Worm (Caenorhabditis elegans): ENCODE results near the gene gpd-2.

The gpd-2 gene

DNA sequence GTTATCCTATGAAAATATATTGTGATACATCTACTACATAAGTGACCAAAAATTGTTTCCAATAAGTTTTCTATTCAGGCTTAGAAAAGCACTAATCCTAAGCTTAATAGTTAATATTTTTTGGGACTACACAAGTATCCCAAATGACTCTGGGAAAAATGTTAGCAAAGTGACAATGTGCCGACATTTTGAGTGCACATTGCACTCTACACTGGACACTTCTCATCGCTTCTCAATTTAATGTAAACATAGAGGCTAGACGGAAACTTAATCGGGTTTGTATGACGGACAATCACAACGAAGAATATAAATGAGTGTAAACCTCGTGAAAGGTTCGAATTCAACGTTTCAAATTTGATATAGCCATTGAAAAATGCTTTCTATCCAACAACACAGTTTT is 2.8 kb downstream of the gpd-2 start:
- TF ChIP-seq pes-1 (GFP tag; IDR thresholded peaks at IDR 0.05) (no peak), scrt-1 (GFP tag; IDR thresholded peaks at IDR 0.05) (no peak), ceh-36 (tag; optimal IDR thresholded peaks at IDR 0.05) (no peak), tra-4 (tag; optimal IDR thresholded peaks at IDR 0.05) (no peak), ama-1 (optimal IDR thresholded peaks at IDR 0.05) (no peak), ceh-13 (GFP tag; optimal IDR thresholded peaks at IDR 0.05) (no peak), F13C5.2 (tag; optimal IDR thresholded peaks at IDR 0.05) (no peak), flt-1 (GFP tag; IDR thresholded peaks at IDR 0.05) (no peak), tbx-37 (GFP tag; conservative IDR thresholded peaks at IDR 0.05) (no peak), sea-1 (GFP tag; conservative IDR thresholded peaks at IDR 0.05) (no peak), aly-1 (tag; optimal IDR thresholded peaks at IDR 0.05) (no peak), hnd-1 (tag; optimal IDR thresholded peaks at IDR 0.05) (no peak), ets-7 (tag; optimal IDR thresholded peaks at IDR 0.05) (no peak), hmbx-1 (tag; optimal IDR thresholded peaks at IDR 0.05) (no peak), tbx-11 (GFP tag; IDR thresholded peaks at IDR 0.05) (no peak), B0310.2 (tag; optimal IDR thresholded peaks at IDR 0.05) (no peak), hmg-4 (GFP tag; optimal IDR thresholded peaks at IDR 0.05) (no peak)

ce11 chrX:3111066-3111465 is 3.4 kb downstream of the gpd-2 start:
- TF ChIP-seq ama-1 (optimal IDR thresholded peaks at IDR 0.05), result no peak
- TF ChIP-seq ceh-36 (tag; optimal IDR thresholded peaks at IDR 0.05), result no peak
- TF ChIP-seq tra-4 (tag; optimal IDR thresholded peaks at IDR 0.05), result no peak
- TF ChIP-seq ceh-13 (GFP tag; optimal IDR thresholded peaks at IDR 0.05), result no peak
- TF ChIP-seq tbx-11 (GFP tag; IDR thresholded peaks at IDR 0.05), result no peak
- no peak for TF ChIP-seq hnd-1 (tag; optimal IDR thresholded peaks at IDR 0.05)
- no peak for TF ChIP-seq F13C5.2 (tag; optimal IDR thresholded peaks at IDR 0.05)
- no peak for TF ChIP-seq hmg-4 (GFP tag; optimal IDR thresholded peaks at IDR 0.05)
- TF ChIP-seq B0310.2 (tag; optimal IDR thresholded peaks at IDR 0.05), result no peak
- no peak for TF ChIP-seq aly-1 (tag; optimal IDR thresholded peaks at IDR 0.05)
- TF ChIP-seq flt-1 (GFP tag; IDR thresholded peaks at IDR 0.05), result no peak
- no peak for TF ChIP-seq scrt-1 (GFP tag; IDR thresholded peaks at IDR 0.05)
- TF ChIP-seq pes-1 (GFP tag; IDR thresholded peaks at IDR 0.05), result no peak
- TF ChIP-seq tbx-37 (GFP tag; conservative IDR thresholded peaks at IDR 0.05), result no peak

DNA sequence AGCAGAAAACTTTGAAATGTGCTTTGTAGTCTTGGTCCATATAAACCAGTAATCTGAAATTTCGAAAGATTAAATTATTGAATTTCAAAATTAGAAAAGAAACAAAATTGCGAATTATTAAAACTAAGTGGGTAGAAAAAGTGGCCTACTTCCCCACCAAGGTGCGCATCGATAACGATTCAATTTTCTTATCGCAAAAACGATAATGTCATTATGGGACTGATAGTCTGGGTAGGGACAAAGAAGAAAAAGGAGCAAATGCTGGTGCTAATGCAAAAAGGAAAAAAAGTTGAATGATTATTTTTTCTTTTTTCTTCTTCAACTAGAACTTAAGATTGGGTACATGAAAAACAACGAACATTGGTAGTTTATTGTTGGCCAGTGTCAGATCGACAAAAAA is 3.9 kb downstream of the gpd-2 start, which contains the start of gene gpcp-1:
Gene gpcp-1 (minus strand): TSS at position 53 of the 400 bp plus-strand sequence.
- no peak for TF ChIP-seq scrt-1 (GFP tag; IDR thresholded peaks at IDR 0.05)
- no peak for TF ChIP-seq sea-1 (GFP tag; conservative IDR thresholded peaks at IDR 0.05)
- no peak for TF ChIP-seq B0310.2 (tag; optimal IDR thresholded peaks at IDR 0.05)
- TF ChIP-seq tra-4 (tag; optimal IDR thresholded peaks at IDR 0.05), result no peak
- no peak for TF ChIP-seq flt-1 (GFP tag; IDR thresholded peaks at IDR 0.05)
- TF ChIP-seq hmg-4 (GFP tag; optimal IDR thresholded peaks at IDR 0.05), result no peak
- TF ChIP-seq tbx-37 (GFP tag; conservative IDR thresholded peaks at IDR 0.05), result no peak
- TF ChIP-seq ama-1 (optimal IDR thresholded peaks at IDR 0.05), result no peak

DNA sequence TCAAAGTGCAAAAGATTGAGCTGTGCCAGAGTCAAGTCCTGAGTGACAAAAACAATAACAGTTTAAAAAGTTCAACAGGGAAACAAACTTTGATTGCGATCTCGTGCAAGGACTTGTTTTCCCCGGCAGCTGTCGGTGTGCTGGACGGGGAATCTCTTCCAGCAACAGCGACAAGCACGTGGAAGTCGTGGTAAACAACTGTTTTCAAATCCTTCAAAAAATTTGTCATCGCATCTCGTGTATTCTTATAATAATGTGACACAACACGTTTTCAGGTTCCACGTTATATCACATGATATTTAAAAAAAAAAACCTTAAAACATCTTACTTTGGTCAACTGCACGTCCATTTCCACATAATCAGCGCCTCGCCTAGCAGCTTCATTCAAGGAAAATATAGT is 5.9 kb downstream of the gpd-2 start:
- TF ChIP-seq hnd-1 (tag; optimal IDR thresholded peaks at IDR 0.05) (no peak), tbx-11 (GFP tag; IDR thresholded peaks at IDR 0.05) (no peak), tra-4 (tag; optimal IDR thresholded peaks at IDR 0.05) (no peak)

- peak; percentile 30 for TF ChIP-seq F13C5.2 (tag; optimal IDR thresholded peaks at IDR 0.05)
- TF ChIP-seq ceh-13 (GFP tag; optimal IDR thresholded peaks at IDR 0.05), result no peak
Measured at ce11 chrX:3106137-3106536, 8.4 kb downstream of the gpd-2 start, which contains the start of gene K10B3.5. Gene K10B3.5 (minus strand): TSS chrX:3106479.

ce11 chrX:3102817-3103216 is 11.7 kb downstream of the gpd-2 start:
- TF ChIP-seq pes-1 (GFP tag; IDR thresholded peaks at IDR 0.05) (no peak; the same call in 1 of the 2 replicates), hnd-1 (tag; optimal IDR thresholded peaks at IDR 0.05) (no peak), tbx-11 (GFP tag; IDR thresholded peaks at IDR 0.05) (peak; percentile 8; the same call in 1 of the 2 replicates), tbx-37 (GFP tag; conservative IDR thresholded peaks at IDR 0.05) (no peak), aly-1 (tag; optimal IDR thresholded peaks at IDR 0.05) (no peak), hmg-4 (GFP tag; optimal IDR thresholded peaks at IDR 0.05) (peak; percentile 86)

DNA sequence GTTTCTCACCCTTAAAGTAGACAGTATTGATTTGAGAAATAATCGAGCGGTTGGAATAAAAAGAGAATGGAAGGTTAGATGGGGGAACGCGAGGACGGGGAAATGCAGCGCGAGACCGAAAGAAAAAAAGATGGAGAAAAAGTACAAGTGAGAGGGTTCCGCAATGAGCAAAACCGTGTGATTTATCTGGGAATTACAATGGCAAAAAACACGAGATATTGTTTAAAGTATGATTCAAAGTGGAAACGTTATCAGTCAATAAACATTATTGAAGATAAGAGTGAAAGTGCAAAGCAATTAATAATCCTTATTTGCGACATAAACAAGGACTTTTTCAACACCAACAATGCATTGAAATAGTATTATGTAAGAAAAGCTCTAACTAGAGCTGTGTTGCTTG is 12.3 kb downstream of the gpd-2 start, which contains the start of gene ztf-13:
Gene ztf-13 (minus strand): TSS at position 11 of the 400 bp plus-strand sequence.
- no peak for TF ChIP-seq aly-1 (tag; optimal IDR thresholded peaks at IDR 0.05)
- TF ChIP-seq tbx-11 (GFP tag; IDR thresholded peaks at IDR 0.05), result no peak
- no peak for TF ChIP-seq tra-4 (tag; optimal IDR thresholded peaks at IDR 0.05)
- no peak for TF ChIP-seq hmbx-1 (tag; optimal IDR thresholded peaks at IDR 0.05)
- no peak for TF ChIP-seq hnd-1 (tag; optimal IDR thresholded peaks at IDR 0.05)
- TF ChIP-seq B0310.2 (tag; optimal IDR thresholded peaks at IDR 0.05), result no peak
- no peak for TF ChIP-seq F13C5.2 (tag; optimal IDR thresholded peaks at IDR 0.05)
- TF ChIP-seq ceh-13 (GFP tag; optimal IDR thresholded peaks at IDR 0.05), result no peak
- no peak for TF ChIP-seq scrt-1 (GFP tag; IDR thresholded peaks at IDR 0.05)
- TF ChIP-seq tbx-37 (GFP tag; conservative IDR thresholded peaks at IDR 0.05), result no peak
- no peak for TF ChIP-seq pes-1 (GFP tag; IDR thresholded peaks at IDR 0.05)
- no peak for TF ChIP-seq flt-1 (GFP tag; IDR thresholded peaks at IDR 0.05)
- TF ChIP-seq sea-1 (GFP tag; conservative IDR thresholded peaks at IDR 0.05), result no peak
- no peak for TF ChIP-seq ets-7 (tag; optimal IDR thresholded peaks at IDR 0.05)
- TF ChIP-seq ceh-36 (tag; optimal IDR thresholded peaks at IDR 0.05), result no peak

- TF ChIP-seq hmbx-1 (tag; optimal IDR thresholded peaks at IDR 0.05) (no peak), tra-4 (tag; optimal IDR thresholded peaks at IDR 0.05) (no peak), B0310.2 (tag; optimal IDR thresholded peaks at IDR 0.05) (no peak), pes-1 (GFP tag; IDR thresholded peaks at IDR 0.05) (no peak), ceh-13 (GFP tag; optimal IDR thresholded peaks at IDR 0.05) (no peak), F13C5.2 (tag; optimal IDR thresholded peaks at IDR 0.05) (no peak), flt-1 (GFP tag; IDR thresholded peaks at IDR 0.05) (no peak), sea-1 (GFP tag; conservative IDR thresholded peaks at IDR 0.05) (no peak), aly-1 (tag; optimal IDR thresholded peaks at IDR 0.05) (no peak), ceh-36 (tag; optimal IDR thresholded peaks at IDR 0.05) (no peak), hnd-1 (tag; optimal IDR thresholded peaks at IDR 0.05) (no peak), hmg-4 (GFP tag; optimal IDR thresholded peaks at IDR 0.05) (no peak), ama-1 (optimal IDR thresholded peaks at IDR 0.05) (no peak), tbx-11 (GFP tag; IDR thresholded peaks at IDR 0.05) (no peak)
Measured at ce11 chrX:3101562-3101961, 12.9 kb downstream of the gpd-2 start.
